Worm (Caenorhabditis elegans) whole organism, L2 larva: Measurements from ENCODE around the gene rab-33.

Experiments used
- C34F6.9 ChIP-seq: fragments of 150-350 bp; optimal IDR thresholded peaks from 2 replicates; lab custom pipeline; 2014; ENCODE audit warnings: missing biosample characterization, missing genetic modification characterization
- F13H6.1 ChIP-seq: sonication (generic microtip); optimal IDR thresholded peaks from 2 replicates; lab custom pipeline; 2016; ENCODE audit warnings: missing genetic modification characterization, missing compliant biosample characterization
- R02D3.7 ChIP-seq: fragments of 150-350 bp; optimal IDR thresholded peaks from 2 replicates; lab custom pipeline; 2014; ENCODE audit warnings: missing biosample characterization, missing genetic modification characterization
- Y55F3AM.14 ChIP-seq: fragments of 200-800 bp; sonication (Bioruptor generic); optimal IDR thresholded peaks from 2 replicates; lab custom pipeline; 2018; ENCODE audit warnings: mild to moderate bottlenecking, missing genetic modification characterization, missing compliant biosample characterization
- ZK546.5 ChIP-seq: sonication (generic microtip); optimal IDR thresholded peaks from 2 replicates; lab custom pipeline; 2017; ENCODE audit warnings: missing biosample characterization, missing genetic modification characterization
- alr-1 ChIP-seq: fragments of 150-350 bp; optimal IDR thresholded peaks from 2 replicates; lab custom pipeline; 2014; ENCODE audit warnings: missing biosample characterization, missing genetic modification characterization
- ama-1 ChIP-seq: fragments of 150-350 bp; optimal IDR thresholded peaks from 2 replicates; lab custom pipeline; 2018; ENCODE audit warnings: inconsistent platforms
- blmp-1 ChIP-seq: sonication (generic microtip); optimal IDR thresholded peaks from 2 replicates; lab custom pipeline; 2017; ENCODE audit warnings: missing genetic modification characterization, mild to moderate bottlenecking, missing compliant biosample characterization, antibody characterized with exemption, moderate library complexity; ENCODE audit not compliant: insufficient read depth
- ceh-16 ChIP-seq: fragments of 150-350 bp; optimal IDR thresholded peaks from 2 replicates; lab custom pipeline; 2014; ENCODE audit warnings: missing biosample characterization, missing genetic modification characterization
- ceh-82 ChIP-seq: fragments of 150-350 bp; optimal IDR thresholded peaks from 2 replicates; lab custom pipeline; 2014; ENCODE audit warnings: missing biosample characterization, missing genetic modification characterization
- crh-2 ChIP-seq: sonication (generic microtip); optimal IDR thresholded peaks from 2 replicates; lab custom pipeline; 2017; ENCODE audit warnings: missing biosample characterization, missing genetic modification characterization
- dmd-4 ChIP-seq: sonication (generic microtip); optimal IDR thresholded peaks from 2 replicates; lab custom pipeline; 2017; ENCODE audit warnings: missing biosample characterization, missing genetic modification characterization
- elt-3 ChIP-seq: sonication (generic microtip); optimal IDR thresholded peaks from 2 replicates; lab custom pipeline; 2017; ENCODE audit warnings: missing biosample characterization, missing genetic modification characterization
- fos-1 ChIP-seq: fragments of 150-350 bp; optimal IDR thresholded peaks from 2 replicates; lab custom pipeline; 2014; ENCODE audit warnings: missing biosample characterization, missing genetic modification characterization
- gmeb-1 ChIP-seq: fragments of 150-350 bp; optimal IDR thresholded peaks from 2 replicates; lab custom pipeline; 2014; ENCODE audit warnings: missing biosample characterization, missing genetic modification characterization
- lin-11 ChIP-seq: fragments of 150-350 bp; sonication (generic microtip); optimal IDR thresholded peaks from 2 replicates; lab custom pipeline; 2014; ENCODE audit warnings: missing biosample characterization, missing genetic modification characterization, inconsistent platforms, mixed read lengths
- lin-13 ChIP-seq: fragments of 150-350 bp; optimal IDR thresholded peaks from 2 replicates; lab custom pipeline; 2014; ENCODE audit warnings: missing biosample characterization, missing genetic modification reagents, missing genetic modification characterization
- lsy-2 ChIP-seq, 2 experiments: fragments of 150-350 bp in 1 of 2; sonication (generic microtip) in 1 of 2; optimal IDR thresholded peaks; 2 replicates each; lab custom pipeline; 2014 to 2017; ENCODE audit warnings: missing biosample characterization in 2 of 2, missing genetic modification characterization in 2 of 2
- mab-5 ChIP-seq: fragments of 150-350 bp; optimal IDR thresholded peaks from 2 replicates; lab custom pipeline; 2014; ENCODE audit warnings: missing biosample characterization, missing genetic modification characterization
- mbf-1 ChIP-seq: sonication (generic microtip); optimal IDR thresholded peaks from 2 replicates; lab custom pipeline; 2017; ENCODE audit warnings: missing biosample characterization, missing genetic modification characterization
- mdl-1 ChIP-seq, 2 experiments: fragments of 150-350 bp in 1 of 2; sonication (generic microtip) in 1 of 2; optimal IDR thresholded peaks; 2 replicates each; lab custom pipeline; 2017; ENCODE audit warnings: missing biosample characterization in 2 of 2, missing genetic modification characterization in 2 of 2
- nhr-10 ChIP-seq: sonication (generic microtip); optimal IDR thresholded peaks from 2 replicates; lab custom pipeline; 2017; ENCODE audit warnings: missing biosample characterization, missing genetic modification characterization
- nhr-12 ChIP-seq: fragments of 150-350 bp; optimal IDR thresholded peaks from 2 replicates; lab custom pipeline; 2014; ENCODE audit warnings: missing biosample characterization, missing genetic modification characterization
- nhr-129 ChIP-seq: fragments of 150-350 bp; optimal IDR thresholded peaks from 2 replicates; lab custom pipeline; 2014; ENCODE audit warnings: missing biosample characterization, missing genetic modification characterization
- nhr-21 ChIP-seq: fragments of 150-350 bp; optimal IDR thresholded peaks from 2 replicates; lab custom pipeline; 2014; ENCODE audit warnings: missing biosample characterization, missing genetic modification characterization
- nhr-237 ChIP-seq: fragments of 150-350 bp; optimal IDR thresholded peaks from 2 replicates; lab custom pipeline; 2014; ENCODE audit warnings: missing biosample characterization, missing genetic modification characterization
- peb-1 ChIP-seq: fragments of 150-350 bp; optimal IDR thresholded peaks from 2 replicates; lab custom pipeline; 2014; ENCODE audit warnings: missing biosample characterization, missing genetic modification characterization
- skn-1 ChIP-seq: sonication (generic microtip); optimal IDR thresholded peaks from 2 replicates; lab custom pipeline; 2017; ENCODE audit warnings: missing biosample characterization, missing genetic modification characterization
- snpc-4 ChIP-seq: fragments of 150-350 bp; optimal IDR thresholded peaks from 2 replicates; lab custom pipeline; 2014; ENCODE audit warnings: missing biosample characterization, missing genetic modification characterization
- unc-39 ChIP-seq: fragments of 150-350 bp; optimal IDR thresholded peaks from 2 replicates; lab custom pipeline; 2014; ENCODE audit warnings: missing biosample characterization, missing genetic modification characterization
- unc-55 ChIP-seq: fragments of 150-350 bp; sonication (generic microtip); optimal IDR thresholded peaks from 3 replicates; lab custom pipeline; 2014; ENCODE audit warnings: missing biosample characterization, missing genetic modification reagents, missing genetic modification characterization
- unc-62 ChIP-seq: fragments of 150-350 bp; optimal IDR thresholded peaks from 2 replicates; lab custom pipeline; 2014; ENCODE audit warnings: missing biosample characterization, missing genetic modification reagents, missing genetic modification characterization
- zag-1 ChIP-seq: fragments of 150-350 bp; optimal IDR thresholded peaks from 2 replicates; lab custom pipeline; 2014; ENCODE audit warnings: missing biosample characterization, missing genetic modification characterization
- ztf-1 ChIP-seq: fragments of 200-800 bp; sonication (Bioruptor generic); conservative IDR thresholded peaks from 2 replicates; pipeline ENCODE4 v1.3.6; 2022; ENCODE audit warnings: missing genetic modification characterization, missing compliant biosample characterization
- ztf-11 ChIP-seq: sonication (generic microtip); optimal IDR thresholded peaks from 2 replicates; lab custom pipeline; 2017; ENCODE audit warnings: missing biosample characterization, missing genetic modification characterization
- ztf-4 ChIP-seq: fragments of 150-350 bp; optimal IDR thresholded peaks from 2 replicates; lab custom pipeline; 2014; ENCODE audit warnings: missing biosample characterization, missing genetic modification characterization

Gene rab-33

ce11 chrIII:10533310-10533709 is 29.7 kb upstream of the rab-33 start (continued):
- TF ChIP-seq nhr-12 (no peak), C34F6.9 (no peak), R02D3.7 (tag; lab: Kevin White, UChicago) (no peak), ztf-4 (no peak), nhr-21 (tag; lab: Kevin White, UChicago) (peak; percentile 67), skn-1 (tag; lab: Kevin White, UChicago) (no peak), blmp-1 (peak; percentile 6), ceh-16 (no peak), ZK546.5 (tag; lab: Kevin White, UChicago) (no peak), elt-3 (tag; lab: Kevin White, UChicago) (no peak), mbf-1 (no peak), lin-13 (GFP tag; lab: Kevin White, UChicago) (no peak), nhr-129 (tag; lab: Kevin White, UChicago) (peak; percentile 75), crh-2 (tag; lab: Kevin White, UChicago) (peak; percentile 86)

ce11 chrIII:10527446-10527845 is 23.8 kb upstream of the rab-33 start:
- TF ChIP-seq mdl-1 (tag; optimal IDR thresholded peaks at IDR 0.05; lab: Kevin White, UChicago) (no peak), ztf-1 (GFP tag; lab: Robert Waterston, UW) (no peak), ZK546.5 (tag; lab: Kevin White, UChicago) (no peak), Y55F3AM.14 (GFP tag; lab: Kevin White, UChicago) (no peak), ceh-82 (tag; lab: Kevin White, UChicago) (no peak), peb-1 (tag; lab: Kevin White, UChicago) (no peak), nhr-10 (tag; lab: Kevin White, UChicago) (no peak), crh-2 (tag; lab: Kevin White, UChicago) (no peak)

ce11 chrIII:10525927-10526326 is 22.3 kb upstream of the rab-33 start:
- TF ChIP-seq F13H6.1 (peak; percentile 31), nhr-129 (tag; lab: Kevin White, UChicago) (peak; percentile 72), lsy-2 (tag; optimal IDR thresholded peaks at IDR 0.05; lab: Kevin White, UChicago) (peak in 1 of 2 experiments; percentile 45), nhr-12 (no peak), ztf-4 (peak; percentile 30)

- TF ChIP-seq lin-11 (tag; lab: Kevin White, UChicago): no peak
- peak; percentile 35 for TF ChIP-seq snpc-4
These were observed 21.2 kb upstream of the rab-33 start for ce11 chrIII:10524823-10525222.

- peak; percentile 75 for TF ChIP-seq unc-55 (GFP tag; lab: Kevin White, UChicago)
- no peak for TF ChIP-seq ztf-11 (tag; lab: Kevin White, UChicago)
- TF ChIP-seq gmeb-1: no peak
- TF ChIP-seq mab-5: peak; percentile 72
- TF ChIP-seq nhr-129 (tag; lab: Kevin White, UChicago): no peak
- no peak for TF ChIP-seq nhr-237 (tag; lab: Kevin White, UChicago)
- no peak for TF ChIP-seq alr-1 (tag; lab: Kevin White, UChicago)
- TF ChIP-seq unc-39: no peak
- TF ChIP-seq fos-1: no peak
These were observed 19.4 kb upstream of the rab-33 start for ce11 chrIII:10523025-10523424.

- TF ChIP-seq nhr-12 (no peak), F13H6.1 (no peak), unc-39 (no peak), zag-1 (no peak), nhr-237 (tag; lab: Kevin White, UChicago) (no peak), dmd-4 (no peak), peb-1 (tag; lab: Kevin White, UChicago) (no peak), alr-1 (tag; lab: Kevin White, UChicago) (no peak), nhr-129 (tag; lab: Kevin White, UChicago) (no peak), elt-3 (tag; lab: Kevin White, UChicago) (no peak), unc-62 (GFP tag; lab: Kevin White, UChicago) (no peak), mdl-1 (tag; optimal IDR thresholded peaks at IDR 0.05; lab: Kevin White, UChicago) (no peak), lin-13 (GFP tag; lab: Kevin White, UChicago) (no peak), ama-1 (lab: Kevin White, UChicago) (no peak), lsy-2 (tag; optimal IDR thresholded peaks at IDR 0.05; lab: Kevin White, UChicago) (no peak), lin-11 (tag; lab: Kevin White, UChicago) (no peak), gmeb-1 (no peak), fos-1 (no peak), snpc-4 (no peak)
These were observed 17.6 kb upstream of the rab-33 start for ce11 chrIII:10521219-10521618.
